Worm (Caenorhabditis elegans): ENCODE data around the gene F41E7.2.

ce11 chrX:10301920-10302319 is 28.4 kb downstream of the F41E7.2 start:
- TF ChIP-seq ceh-82 (tag; optimal IDR thresholded peaks at IDR 0.05) (no peak), alr-1 (tag; optimal IDR thresholded peaks at IDR 0.05) (no peak), ztf-11 (tag; optimal IDR thresholded peaks at IDR 0.05) (no peak), ama-1 (optimal IDR thresholded peaks at IDR 0.05) (no peak), ceh-16 (tag; optimal IDR thresholded peaks at IDR 0.05) (peak; percentile 75), nhr-25 (tag; optimal IDR thresholded peaks at IDR 0.05) (peak; percentile 88), lin-39 (tag; optimal IDR thresholded peaks at IDR 0.05) (no peak), zag-1 (tag; optimal IDR thresholded peaks at IDR 0.05) (no peak), lin-11 (tag; optimal IDR thresholded peaks at IDR 0.05) (no peak), aly-2 (tag; optimal IDR thresholded peaks at IDR 0.05) (no peak)

All from whole organism, L2 larva.